Worm (Caenorhabditis elegans): ENCODE data around the gene trpl-2.

The trpl-2 gene

DNA sequence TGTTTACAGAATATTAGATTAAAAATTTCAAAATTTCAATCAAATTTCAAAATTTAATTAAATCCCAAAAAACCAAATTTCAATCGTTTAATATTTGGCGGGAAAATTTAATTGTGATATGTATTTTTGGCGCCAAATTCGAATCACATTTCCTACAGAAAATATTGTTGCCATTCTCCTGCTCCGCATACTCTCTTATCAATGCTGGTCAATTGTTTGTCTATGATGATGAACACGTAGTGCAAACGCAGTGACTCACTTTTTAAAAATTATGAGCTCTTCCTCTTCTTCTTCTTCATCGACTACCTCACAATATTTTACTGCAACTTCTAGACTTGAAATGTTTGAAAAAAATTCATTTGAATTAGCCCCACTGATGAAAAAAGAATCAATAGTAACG is at the start of gene trpl-2:
Gene trpl-2, plus strand, starts transcription at position 210 of the 400 bp plus-strand sequence.
- no peak for TF ChIP-seq W03F9.2 (tag; optimal IDR thresholded peaks at IDR 0.05)
- TF ChIP-seq dao-5 (tag; optimal IDR thresholded peaks at IDR 0.05) = no peak
- TF ChIP-seq him-1 (tag; optimal IDR thresholded peaks at IDR 0.05) = no peak

DNA sequence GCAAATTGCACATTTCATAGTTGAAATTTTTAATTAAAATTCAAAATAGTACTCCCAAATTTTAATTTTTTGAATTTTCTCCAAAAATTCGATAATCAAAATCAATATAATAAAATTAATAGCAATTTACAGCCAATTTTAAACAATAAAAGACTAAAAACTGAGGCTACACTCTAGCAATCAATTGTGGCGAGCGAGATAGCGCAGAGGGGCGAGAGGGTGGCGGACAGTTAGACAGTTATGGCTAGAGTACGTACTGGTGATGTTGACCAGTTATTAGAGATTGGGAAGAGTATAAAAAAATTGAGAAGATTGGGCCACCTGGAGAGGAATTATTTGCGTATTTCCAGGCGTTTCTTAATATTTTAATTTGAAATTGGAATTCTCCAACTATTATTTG is 48.8 kb upstream of the trpl-2 start, which contains the start of gene nhr-78:
Gene nhr-78, minus strand, starts transcription at position 182 of the 400 bp plus-strand sequence.
- TF ChIP-seq W03F9.2 (tag; optimal IDR thresholded peaks at IDR 0.05) (no peak), him-1 (tag; optimal IDR thresholded peaks at IDR 0.05) (no peak), dao-5 (tag; optimal IDR thresholded peaks at IDR 0.05) (no peak)

DNA sequence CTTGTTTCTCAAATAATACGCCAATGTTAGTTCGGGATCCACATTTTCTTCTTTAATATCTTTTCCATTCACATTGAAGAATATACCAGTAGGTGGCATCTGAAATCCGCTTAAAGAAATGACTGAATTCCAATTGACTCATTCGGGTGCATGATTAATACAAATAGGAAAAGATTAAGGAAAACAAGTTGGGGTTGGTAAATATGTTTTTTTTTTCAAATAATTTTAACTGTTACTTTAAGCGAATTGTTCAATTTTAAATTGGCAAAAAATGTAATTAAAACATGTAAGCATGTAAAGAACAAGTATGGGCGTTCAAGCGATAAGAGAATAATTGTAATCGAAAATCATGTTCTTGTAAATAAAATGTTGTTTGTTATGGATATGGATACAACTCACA is 42.4 kb upstream of the trpl-2 start, which contains the start of gene F15E6.6:
Gene F15E6.6, minus strand, starts transcription at position 101 of the 400 bp plus-strand sequence.
- no peak for TF ChIP-seq him-1 (tag; optimal IDR thresholded peaks at IDR 0.05)
- no peak for TF ChIP-seq dao-5 (tag; optimal IDR thresholded peaks at IDR 0.05)
- no peak for TF ChIP-seq W03F9.2 (tag; optimal IDR thresholded peaks at IDR 0.05)

DNA sequence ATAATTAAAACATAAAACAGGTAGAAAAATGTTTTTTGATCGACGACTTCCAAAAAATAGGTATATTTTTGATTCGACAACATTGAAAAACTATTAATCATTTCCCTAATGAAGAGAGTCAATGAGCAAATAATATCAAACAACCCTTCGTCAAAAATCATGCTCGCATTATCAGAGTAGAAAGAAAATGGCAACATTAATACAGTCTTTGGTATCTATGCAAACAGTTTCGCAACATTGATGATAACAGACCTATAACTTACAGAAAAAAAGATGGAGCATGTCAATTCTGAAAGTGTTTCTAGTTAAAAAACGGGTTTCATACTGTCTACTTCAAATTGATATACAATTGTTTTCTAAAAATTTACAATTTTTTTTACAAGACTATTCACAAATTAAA is 41.5 kb upstream of the trpl-2 start:
- TF ChIP-seq W03F9.2 (tag; optimal IDR thresholded peaks at IDR 0.05) (no peak), him-1 (tag; optimal IDR thresholded peaks at IDR 0.05) (no peak), dao-5 (tag; optimal IDR thresholded peaks at IDR 0.05) (no peak)

DNA sequence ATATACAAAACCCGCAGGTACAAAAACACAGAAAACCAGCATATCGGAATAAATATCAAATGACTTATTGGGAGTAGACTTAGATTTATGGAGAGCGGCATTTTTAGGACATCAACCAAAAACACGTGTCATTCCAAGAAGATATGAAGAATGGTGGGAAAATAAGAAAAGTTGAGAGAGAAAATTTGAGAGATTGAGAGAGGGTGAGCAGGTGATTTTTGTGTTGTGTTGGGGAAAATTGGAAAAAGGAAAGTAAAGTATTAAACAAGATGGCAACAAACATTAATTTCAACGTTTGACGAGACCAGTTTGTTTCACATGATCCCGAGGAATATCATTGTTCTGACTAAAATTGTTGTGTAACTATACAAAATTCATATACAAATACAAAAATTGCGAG is 38.1 kb upstream of the trpl-2 start, which contains the start of gene srv-4:
Gene srv-4, minus strand, starts transcription at position 101 of the 400 bp plus-strand sequence.
- no peak for TF ChIP-seq W03F9.2 (tag; optimal IDR thresholded peaks at IDR 0.05)
- no peak for TF ChIP-seq him-1 (tag; optimal IDR thresholded peaks at IDR 0.05)
- TF ChIP-seq dao-5 (tag; optimal IDR thresholded peaks at IDR 0.05) = no peak

DNA sequence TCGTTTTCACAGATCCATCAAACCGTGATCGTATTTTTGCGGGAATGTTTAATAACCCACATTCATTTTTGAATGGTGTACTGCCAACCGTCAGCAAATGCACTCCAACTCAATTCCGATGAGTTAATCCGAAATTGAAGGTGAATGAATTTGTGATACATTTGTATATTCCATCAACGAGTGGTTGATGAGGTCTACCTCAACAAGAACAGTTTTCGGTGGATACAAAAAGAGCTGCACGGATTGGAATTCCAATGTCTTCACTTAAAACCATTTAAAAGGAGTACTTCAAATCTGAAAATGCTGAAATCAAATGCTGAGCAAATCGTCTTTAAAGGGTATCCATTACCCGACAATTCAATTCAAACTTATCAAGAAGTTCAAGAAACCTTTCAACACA is 37.2 kb upstream of the trpl-2 start, which contains the start of gene F15E6.5:
Gene F15E6.5, plus strand, starts transcription at position 301 of the 400 bp plus-strand sequence.
- TF ChIP-seq W03F9.2 (tag; optimal IDR thresholded peaks at IDR 0.05) (no peak), dao-5 (tag; optimal IDR thresholded peaks at IDR 0.05) (no peak), him-1 (tag; optimal IDR thresholded peaks at IDR 0.05) (no peak)

DNA sequence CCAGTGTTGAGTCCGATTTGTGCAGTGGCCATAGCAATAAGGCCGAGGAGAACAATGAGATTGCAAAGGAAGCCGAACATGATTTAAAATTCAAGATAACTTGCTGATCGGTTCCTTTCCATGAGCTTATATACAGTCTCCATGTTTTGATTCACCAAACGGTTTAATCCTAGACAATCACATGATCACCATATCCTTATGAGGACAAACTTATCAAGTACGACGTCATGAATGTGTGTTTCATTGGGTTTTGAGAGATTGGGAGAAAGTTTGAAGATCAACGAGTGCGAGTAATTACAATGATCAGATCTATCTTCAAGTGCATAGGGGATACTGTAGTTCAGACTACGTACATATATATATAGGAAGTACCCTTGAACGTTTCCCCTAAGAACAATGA is 36.0 kb upstream of the trpl-2 start, which contains the start of gene dct-7:
Gene dct-7, minus strand, starts transcription at position 101 of the 400 bp plus-strand sequence.
- TF ChIP-seq him-1 (tag; optimal IDR thresholded peaks at IDR 0.05) = no peak
- TF ChIP-seq W03F9.2 (tag; optimal IDR thresholded peaks at IDR 0.05) = no peak
- TF ChIP-seq dao-5 (tag; optimal IDR thresholded peaks at IDR 0.05) = no peak

DNA sequence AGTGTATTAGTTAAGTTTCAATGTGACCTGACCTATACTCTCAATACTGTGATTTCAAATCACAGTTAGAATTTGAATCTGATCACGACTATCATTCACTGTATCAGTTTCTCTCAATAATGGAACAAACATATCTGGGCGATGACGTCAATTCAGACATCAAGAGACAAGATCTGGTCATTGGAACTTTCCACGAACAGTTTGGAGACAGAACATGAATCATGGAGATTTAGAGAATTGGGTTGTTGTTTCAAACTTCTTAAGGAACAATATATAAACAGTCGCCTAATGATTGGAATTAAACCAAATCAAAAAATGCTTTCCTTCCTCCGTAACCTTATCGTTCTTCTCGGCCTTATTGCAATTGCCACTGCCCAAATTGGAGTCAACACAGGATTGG is 35.3 kb upstream of the trpl-2 start, which contains the start of gene F15E6.4:
Gene F15E6.4, plus strand, starts transcription at position 301 of the 400 bp plus-strand sequence.
- TF ChIP-seq him-1 (tag; optimal IDR thresholded peaks at IDR 0.05) (no peak), dao-5 (tag; optimal IDR thresholded peaks at IDR 0.05) (no peak), W03F9.2 (tag; optimal IDR thresholded peaks at IDR 0.05) (no peak)

DNA sequence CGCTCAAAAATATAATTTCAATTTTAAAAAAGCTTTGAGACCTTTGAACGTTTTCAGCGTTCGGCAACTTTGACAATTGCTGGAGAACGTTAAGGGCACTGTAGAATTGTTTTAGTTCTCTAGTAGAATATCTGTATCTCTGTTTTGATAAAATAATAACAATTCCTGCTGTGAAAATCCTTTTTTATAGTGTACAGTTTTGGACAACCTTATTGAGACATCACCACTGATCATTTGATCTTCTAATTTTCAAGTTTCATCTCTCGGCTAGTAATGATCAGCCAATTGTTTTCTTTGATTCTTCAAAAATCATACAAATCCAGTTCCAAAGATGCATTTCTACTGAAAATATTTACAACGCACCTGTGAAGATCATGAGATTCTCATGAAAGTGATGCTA is 33.9 kb upstream of the trpl-2 start, which contains the start of gene F15E6.10:
Gene F15E6.10, plus strand, starts transcription at position 301 of the 400 bp plus-strand sequence.
- TF ChIP-seq W03F9.2 (tag; optimal IDR thresholded peaks at IDR 0.05) = no peak
- TF ChIP-seq dao-5 (tag; optimal IDR thresholded peaks at IDR 0.05) = no peak
- TF ChIP-seq him-1 (tag; optimal IDR thresholded peaks at IDR 0.05) = no peak

DNA sequence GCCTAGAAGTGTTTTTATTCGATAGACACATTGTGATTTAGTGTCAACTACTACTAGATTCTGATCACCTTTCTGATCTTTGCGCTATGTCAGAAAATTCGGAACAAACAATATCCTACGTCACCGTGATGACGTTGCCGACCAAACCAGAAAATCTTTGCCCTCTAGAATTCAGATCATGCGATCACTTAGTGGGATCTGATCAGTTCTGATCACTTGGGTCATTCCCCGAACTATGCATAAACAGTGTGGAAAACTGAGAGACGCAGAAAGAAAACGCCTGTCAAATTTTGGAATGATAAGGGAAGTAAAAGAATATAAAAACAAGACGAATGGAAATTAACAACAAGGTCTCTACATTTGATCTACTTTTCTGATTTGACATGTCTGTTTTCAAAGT is 31.9 kb upstream of the trpl-2 start, which contains the start of gene F15E6.3:
Gene F15E6.3, plus strand, starts transcription at position 344 of the 400 bp plus-strand sequence.
- no peak for TF ChIP-seq W03F9.2 (tag; optimal IDR thresholded peaks at IDR 0.05)
- TF ChIP-seq dao-5 (tag; optimal IDR thresholded peaks at IDR 0.05) = no peak
- TF ChIP-seq him-1 (tag; optimal IDR thresholded peaks at IDR 0.05) = no peak

DNA sequence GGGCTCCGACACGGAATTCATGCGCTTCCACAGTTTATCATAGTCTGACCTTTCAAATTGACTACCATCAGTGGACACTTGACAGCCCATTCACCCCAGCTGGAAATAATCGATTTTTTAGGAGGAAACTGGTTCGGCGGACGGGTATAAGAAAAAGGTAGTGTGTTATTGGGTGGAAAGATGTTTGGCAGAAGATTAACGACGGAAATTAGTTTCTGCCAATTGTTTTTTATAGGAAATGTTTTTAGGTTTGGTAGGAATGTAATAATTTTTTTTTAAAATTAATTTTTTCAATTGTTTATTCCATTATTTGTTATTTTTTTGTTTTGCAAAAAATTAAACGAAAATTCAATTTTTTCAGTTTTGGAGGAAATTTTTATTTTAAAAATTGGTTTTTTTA is 27.5 kb upstream of the trpl-2 start, which contains the start of gene F15E6.9:
Gene F15E6.9, minus strand, starts transcription at position 101 of the 400 bp plus-strand sequence.
- TF ChIP-seq him-1 (tag; optimal IDR thresholded peaks at IDR 0.05) = no peak
- no peak for TF ChIP-seq W03F9.2 (tag; optimal IDR thresholded peaks at IDR 0.05)
- TF ChIP-seq dao-5 (tag; optimal IDR thresholded peaks at IDR 0.05) = no peak

DNA sequence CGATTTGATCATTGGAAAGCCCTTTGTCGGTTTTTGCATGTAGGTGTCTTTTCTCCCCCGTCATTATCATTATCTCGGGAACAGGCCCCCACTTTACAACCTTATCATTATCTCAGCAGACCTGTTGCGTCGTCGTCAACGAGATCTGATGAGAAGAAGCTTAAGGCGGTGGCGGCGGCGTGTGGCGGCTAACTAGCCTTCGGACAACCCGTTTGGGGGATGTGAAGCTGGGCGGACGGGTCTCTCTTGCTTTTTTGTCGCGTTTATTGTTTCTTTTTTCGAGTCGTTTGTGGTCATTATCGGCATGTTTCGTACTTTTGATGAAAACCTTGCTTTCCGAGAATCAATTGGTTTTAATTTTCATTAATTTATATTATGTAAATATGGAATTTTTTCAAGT is 26.5 kb upstream of the trpl-2 start:
- TF ChIP-seq dao-5 (tag; optimal IDR thresholded peaks at IDR 0.05) (no peak), him-1 (tag; optimal IDR thresholded peaks at IDR 0.05) (no peak), W03F9.2 (tag; optimal IDR thresholded peaks at IDR 0.05) (no peak)

DNA sequence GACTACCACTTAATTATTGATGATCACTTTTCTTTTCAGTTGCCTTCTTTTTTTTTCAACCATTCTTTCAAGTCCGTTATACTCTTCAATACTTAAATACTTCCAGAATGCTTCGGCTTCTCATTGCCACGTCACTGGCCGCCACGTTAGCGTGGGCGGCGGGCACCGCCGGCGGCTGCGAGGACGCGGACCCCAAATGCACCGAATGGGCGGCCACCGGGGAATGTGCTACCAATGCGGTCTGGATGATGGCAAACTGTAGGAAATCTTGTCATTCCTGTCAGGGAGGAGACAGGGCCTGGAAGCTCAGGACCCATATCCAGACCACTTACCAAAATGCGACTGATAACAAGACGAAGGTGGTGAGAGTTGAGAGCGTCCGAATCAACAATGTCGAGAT is 25.3 kb upstream of the trpl-2 start, which contains the start of gene lgc-22:
Gene lgc-22, plus strand, starts transcription at position 105 of the 400 bp plus-strand sequence.
- TF ChIP-seq W03F9.2 (tag; optimal IDR thresholded peaks at IDR 0.05) (no peak), him-1 (tag; optimal IDR thresholded peaks at IDR 0.05) (no peak), dao-5 (tag; optimal IDR thresholded peaks at IDR 0.05) (no peak)

DNA sequence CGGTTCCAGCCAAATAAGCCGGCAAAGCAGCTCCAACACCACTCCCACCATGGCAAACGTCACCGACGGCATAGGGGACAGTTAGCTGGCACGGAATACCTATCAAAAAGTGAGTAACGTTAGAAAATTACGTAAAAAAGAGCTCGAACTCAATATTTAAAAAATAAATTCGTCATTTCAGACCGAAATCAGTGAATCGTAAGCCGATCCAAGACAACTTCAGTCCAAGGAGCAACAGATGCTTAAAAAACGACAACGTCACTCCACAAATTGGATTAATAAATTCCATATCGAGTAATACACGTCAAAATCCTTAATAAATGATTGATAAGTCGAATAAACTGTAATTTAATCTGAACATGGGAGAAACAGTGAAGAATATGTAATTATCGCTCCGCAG is 20.1 kb upstream of the trpl-2 start:
- no peak for TF ChIP-seq W03F9.2 (tag; optimal IDR thresholded peaks at IDR 0.05)
- no peak for TF ChIP-seq dao-5 (tag; optimal IDR thresholded peaks at IDR 0.05)
- no peak for TF ChIP-seq him-1 (tag; optimal IDR thresholded peaks at IDR 0.05)
